Fruit fly (Drosophila melanogaster) whole organism, prepupa: ENCODE results near the gene CG32225.

Experiments
- CG16779 ChIP-seq: fragments of 200-800 bp; sonication (Bioruptor generic); optimal IDR thresholded peaks from 3 replicates; lab custom pipeline; 2017; ENCODE audit warnings: missing biosample characterization, mild to moderate bottlenecking, missing genetic modification characterization
- CG34406 ChIP-seq: fragments of 200-800 bp; sonication (Bioruptor generic); optimal IDR thresholded peaks from 3 replicates; lab custom pipeline; 2016; ENCODE audit warnings: missing biosample characterization, missing genetic modification characterization
- CG6276 ChIP-seq: fragments of 200-800 bp; sonication (Bioruptor generic); optimal IDR thresholded peaks from 2 replicates; lab custom pipeline; 2017; ENCODE audit warnings: missing biosample characterization, mild to moderate bottlenecking, missing genetic modification characterization
- Ets21C ChIP-seq: fragments of 200-800 bp; sonication (Bioruptor generic); optimal IDR thresholded peaks from 3 replicates; lab custom pipeline; 2016; ENCODE audit warnings: missing biosample characterization, missing genetic modification characterization
- Ets96B ChIP-seq: fragments of 200-800 bp; optimal IDR thresholded peaks from 2 replicates; lab custom pipeline; 2019; ENCODE audit warnings: missing biosample characterization, mild to moderate bottlenecking, missing genetic modification characterization, moderate library complexity
- net ChIP-seq: fragments of 200-800 bp; sonication (Bioruptor generic); optimal IDR thresholded peaks from 3 replicates; lab custom pipeline; 2016; ENCODE audit warnings: missing biosample characterization, missing genetic modification characterization

- TF ChIP-seq Ets21C = no peak
- TF ChIP-seq CG34406 = no peak
- TF ChIP-seq Ets96B = no peak
- TF ChIP-seq CG6276 (GFP tag; lab: Kevin White, UChicago) = no peak
- no peak for TF ChIP-seq CG16779
- TF ChIP-seq net (GFP tag; lab: Kevin White, UChicago) = no peak
Measured at dm6 chr3L:20320044-20320443, 14.0 kb upstream of the CG32225 start.
